Worm (Caenorhabditis elegans): ENCODE data around the gene Y39H10A.1.

The Y39H10A.1 gene

DNA sequence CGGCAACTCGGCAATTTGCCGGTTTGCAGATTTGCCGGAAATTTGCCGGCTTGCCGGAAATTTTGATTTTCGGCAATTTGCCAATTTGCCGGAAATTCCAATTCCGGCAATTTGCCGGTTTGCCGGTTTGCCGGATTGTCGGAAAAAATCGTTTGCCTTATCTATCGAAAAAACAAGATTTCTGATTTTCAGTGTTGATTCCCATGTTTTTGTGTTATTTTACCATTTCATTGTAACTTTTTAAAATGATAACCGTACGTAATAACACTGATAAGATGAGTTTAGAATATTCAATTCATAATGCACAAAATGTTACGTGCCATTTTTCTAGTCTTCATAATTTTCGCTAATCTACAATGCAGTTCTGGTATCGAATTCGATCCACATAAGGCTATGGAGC is 6.2 kb upstream of the Y39H10A.1 start, which contains the start of gene oac-55:
oac-55 (plus strand) TSS at position 301 of the 400 bp plus-strand sequence.
- TF ChIP-seq atf-7 (tag; optimal IDR thresholded peaks at IDR 0.05), result no peak
- TF ChIP-seq lin-40 (tag; optimal IDR thresholded peaks at IDR 0.05), result no peak
- TF ChIP-seq F39B2.1 (GFP tag; IDR thresholded peaks at IDR 0.05), result no peak
- no peak for TF ChIP-seq F37B4.10 (GFP tag; IDR thresholded peaks at IDR 0.05)
- no peak for TF ChIP-seq ceh-79 (tag; optimal IDR thresholded peaks at IDR 0.05)
- TF ChIP-seq die-1 (tag; optimal IDR thresholded peaks at IDR 0.05), result no peak
- no peak for TF ChIP-seq zim-3 (tag; optimal IDR thresholded peaks at IDR 0.05)

- TF ChIP-seq tbx-9 (tag; optimal IDR thresholded peaks at IDR 0.05; ENCODE audit: borderline replicate concordance), result no peak
- TF ChIP-seq F57A8.1 (GFP tag; optimal IDR thresholded peaks at IDR 0.05), result no peak
Observed at ce11 chrV:3761829-3762228, 5.2 kb upstream of the Y39H10A.1 start.

ce11 chrV:3768270-3768669 is 1.3 kb downstream of the Y39H10A.1 start, which contains the start of gene R08E5.4:
TSS of gene R08E5.4 (plus strand) at chrV:3768570.
- TF ChIP-seq ccch-3 (GFP tag; optimal IDR thresholded peaks at IDR 0.05) (no peak), F22D6.2 (tag; optimal IDR thresholded peaks at IDR 0.05) (no peak), tbp1 (GFP tag; optimal IDR thresholded peaks at IDR 0.05) (no peak), bed-2 (GFP tag; IDR thresholded peaks at IDR 0.05) (no peak), snpc-3.4 (tag; optimal IDR thresholded peaks at IDR 0.05) (no peak), ceh-40 (GFP tag; IDR thresholded peaks at IDR 0.05) (no peak), lsl-1 (GFP tag; optimal IDR thresholded peaks at IDR 0.05) (no peak), fkh-3 (tag; optimal IDR thresholded peaks at IDR 0.05) (no peak), egrh-3 (GFP tag; IDR thresholded peaks at IDR 0.05) (no peak), lir-1 (GFP tag; conservative IDR thresholded peaks at IDR 0.05) (no peak), cebp-1 (GFP tag; IDR thresholded peaks at IDR 0.05) (no peak), cebp-1 (tag; optimal IDR thresholded peaks at IDR 0.05) (no peak), ekl-4 (GFP tag; IDR thresholded peaks at IDR 0.05) (no peak), ceh-100 (GFP tag; IDR thresholded peaks at IDR 0.05) (no peak), hmg-20 (GFP tag; IDR thresholded peaks at IDR 0.05) (no peak)

ce11 chrV:3771437-3772256 is 4.6 kb downstream of the Y39H10A.1 start, which contains the start of the genes R08E5.1 and rips-1:
TSS of gene R08E5.1 (minus strand) at chrV:3771518.
TSS of gene rips-1 (plus strand) at chrV:3772021.
- TF ChIP-seq F22D6.2 (tag; optimal IDR thresholded peaks at IDR 0.05), result no peak
- no peak for TF ChIP-seq egl-44 (GFP tag; IDR thresholded peaks at IDR 0.05)
- no peak for TF ChIP-seq hrde-1 (tag; optimal IDR thresholded peaks at IDR 0.05; ENCODE audit: borderline replicate concordance)
- TF ChIP-seq lir-1 (GFP tag; conservative IDR thresholded peaks at IDR 0.05), result no peak
- TF ChIP-seq zfh-2 (GFP tag; conservative IDR thresholded peaks at IDR 0.05), result no peak
- no peak for TF ChIP-seq F52B5.7 (tag; optimal IDR thresholded peaks at IDR 0.05)
- no peak for TF ChIP-seq ZK185.1 (tag; optimal IDR thresholded peaks at IDR 0.05; ENCODE audit: poor library complexity, severe bottlenecking)
- no peak for TF ChIP-seq attf-5 (GFP tag; optimal IDR thresholded peaks at IDR 0.05)
- no peak for TF ChIP-seq D2030.7 (GFP tag; IDR thresholded peaks at IDR 0.05)
- no peak for TF ChIP-seq pbrm-1 (GFP tag; IDR thresholded peaks at IDR 0.05)
- no peak for TF ChIP-seq ceh-27 (GFP tag; optimal IDR thresholded peaks at IDR 0.05)
- no peak for TF ChIP-seq madf-3 (GFP tag; IDR thresholded peaks at IDR 0.05)
- no peak for TF ChIP-seq ztf-25 (GFP tag; IDR thresholded peaks at IDR 0.05)
- no peak for TF ChIP-seq hlh-12 (tag; optimal IDR thresholded peaks at IDR 0.05)
- TF ChIP-seq nhr-120 (GFP tag; IDR thresholded peaks at IDR 0.05), result no peak
- no peak for TF ChIP-seq attf-6 (GFP tag; IDR thresholded peaks at IDR 0.05)
- TF ChIP-seq ztf-22 (GFP tag; optimal IDR thresholded peaks at IDR 0.05), result no peak
- TF ChIP-seq lag-1 (GFP tag; IDR thresholded peaks at IDR 0.05), result no peak
- TF ChIP-seq mcd-1 (GFP tag; IDR thresholded peaks at IDR 0.05), result no peak

Data from whole organism, young adult.